Worm (Caenorhabditis elegans): ENCODE results near the gene cyn-13.
"Not testable (repeated sequence)": the region's sequence is repeated elsewhere in the genome, so short reads cannot be mapped to it uniquely, and the experiment has no call there.

cyn-13 gene

ce11 chrIV:17084839-17085238 is 31.6 kb downstream of the cyn-13 start:
- no peak for TF ChIP-seq ref-1 (GFP tag; conservative IDR thresholded peaks at IDR 0.05)
- no peak for TF ChIP-seq tab-1 (GFP tag; IDR thresholded peaks at IDR 0.05)
- no peak for TF ChIP-seq cog-1 (tag; optimal IDR thresholded peaks at IDR 0.05)
- TF ChIP-seq T22C8.4 (GFP tag; IDR thresholded peaks at IDR 0.05): no peak
- no peak for TF ChIP-seq klf-2 (GFP tag; conservative IDR thresholded peaks at IDR 0.05)
- no peak for TF ChIP-seq med-1 (GFP tag; optimal IDR thresholded peaks at IDR 0.05; ENCODE audit: insufficient read depth)
- TF ChIP-seq ztf-29 (GFP tag; IDR thresholded peaks at IDR 0.05): no peak
- no peak for TF ChIP-seq flt-1 (GFP tag; IDR thresholded peaks at IDR 0.05)

- TF ChIP-seq T22C8.4 (GFP tag; IDR thresholded peaks at IDR 0.05) (no peak), ref-1 (GFP tag; conservative IDR thresholded peaks at IDR 0.05) (no peak), cog-1 (tag; optimal IDR thresholded peaks at IDR 0.05) (no peak), tab-1 (GFP tag; IDR thresholded peaks at IDR 0.05) (no peak), ztf-23 (GFP tag; IDR thresholded peaks at IDR 0.05) (no peak), flt-1 (GFP tag; IDR thresholded peaks at IDR 0.05) (no peak), ztf-29 (GFP tag; IDR thresholded peaks at IDR 0.05) (no peak), med-1 (GFP tag; optimal IDR thresholded peaks at IDR 0.05; ENCODE audit: insufficient read depth) (no peak), klf-2 (GFP tag; conservative IDR thresholded peaks at IDR 0.05) (no peak)
These were observed 32.1 kb downstream of the cyn-13 start for ce11 chrIV:17084317-17084716.

- TF ChIP-seq ztf-29 (GFP tag; IDR thresholded peaks at IDR 0.05): no peak
- no peak for TF ChIP-seq cog-1 (tag; optimal IDR thresholded peaks at IDR 0.05)
- TF ChIP-seq T22C8.4 (GFP tag; IDR thresholded peaks at IDR 0.05): no peak
- TF ChIP-seq klf-2 (GFP tag; conservative IDR thresholded peaks at IDR 0.05): no peak
- no peak for TF ChIP-seq flt-1 (GFP tag; IDR thresholded peaks at IDR 0.05)
- no peak for TF ChIP-seq med-1 (GFP tag; optimal IDR thresholded peaks at IDR 0.05; ENCODE audit: insufficient read depth)
- TF ChIP-seq ztf-23 (GFP tag; IDR thresholded peaks at IDR 0.05): no peak
- TF ChIP-seq ref-1 (GFP tag; conservative IDR thresholded peaks at IDR 0.05): no peak
- TF ChIP-seq tab-1 (GFP tag; IDR thresholded peaks at IDR 0.05): no peak
These were observed 37.8 kb downstream of the cyn-13 start, which contains the start of gene Y116A8C.25 for ce11 chrIV:17078649-17079048. Gene Y116A8C.25, minus strand, starts transcription at chrIV:17078749.

ce11 chrIV:17076000-17076399 is 40.5 kb downstream of the cyn-13 start:
- peak; percentile 67; the same call in 1 of the 2 replicates for TF ChIP-seq flt-1 (GFP tag; IDR thresholded peaks at IDR 0.05)

DNA sequence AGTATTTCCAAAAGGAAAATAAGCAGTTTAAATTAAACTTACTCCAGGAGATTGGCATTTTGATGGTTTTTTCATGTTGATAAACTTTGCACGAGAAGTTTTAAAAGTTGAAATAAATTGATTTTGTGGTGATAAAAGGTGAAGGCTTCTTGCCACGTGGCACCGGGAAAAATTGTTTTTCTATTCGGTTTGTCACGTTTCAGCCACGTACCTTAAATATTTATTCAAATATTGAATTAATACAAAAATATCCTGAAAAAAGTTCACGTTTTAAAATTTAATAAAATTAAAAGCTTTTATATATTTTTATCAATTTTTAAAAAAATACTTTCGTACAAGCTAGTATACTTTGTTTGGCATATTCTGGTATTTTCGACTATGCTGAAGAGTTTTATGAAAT is 45.7 kb downstream of the cyn-13 start, which contains the start of gene Y116A8C.24:
Y116A8C.24 (minus strand) TSS at position 101 of the 400 bp plus-strand sequence.
- TF ChIP-seq med-1 (GFP tag; optimal IDR thresholded peaks at IDR 0.05; ENCODE audit: insufficient read depth); ref-1 (GFP tag; conservative IDR thresholded peaks at IDR 0.05); ztf-23 (GFP tag; IDR thresholded peaks at IDR 0.05): not testable (repeated sequence)

- not testable (repeated sequence) for TF ChIP-seq flt-1 (GFP tag; IDR thresholded peaks at IDR 0.05); med-1 (GFP tag; optimal IDR thresholded peaks at IDR 0.05; ENCODE audit: insufficient read depth); T22C8.4 (GFP tag; IDR thresholded peaks at IDR 0.05)
These were observed 51.5 kb downstream of the cyn-13 start, which contains the start of gene Y116A8C.465 for ce11 chrIV:17064937-17065336. Gene Y116A8C.465, plus strand, starts transcription at chrIV:17065237.

- not testable (repeated sequence) for TF ChIP-seq cog-1 (tag; optimal IDR thresholded peaks at IDR 0.05); tab-1 (GFP tag; IDR thresholded peaks at IDR 0.05); ref-1 (GFP tag; conservative IDR thresholded peaks at IDR 0.05)
These were observed 52.8 kb downstream of the cyn-13 start, which contains the start of gene Y116A8C.467 for ce11 chrIV:17063700-17064099. Gene Y116A8C.467, minus strand, starts transcription at chrIV:17063800.
